Fruit fly (Drosophila melanogaster) whole organism, embryonic: Measurements from ENCODE around the gene dib.
A peak's percentile ranks its signal among the peaks of the same experiment; 100 is the strongest.

Experiments used
- Abd-B ChIP-seq: fragments of 200-800 bp; sonication (Bioruptor generic); optimal IDR thresholded peaks from 2 replicates; lab custom pipeline; 2018; ENCODE audit warnings: missing biosample characterization, mild to moderate bottlenecking, missing genetic modification characterization, moderate library complexity
- BEAF-32 ChIP-seq: fragments of 200-800 bp; sonication (Bioruptor generic); optimal IDR thresholded peaks from 3 replicates; lab custom pipeline; 2017; ENCODE audit warnings: missing biosample characterization, missing genetic modification characterization, mild to moderate bottlenecking, moderate library complexity, missing genetic modification reagents
- CG11085 ChIP-seq: fragments of 200-800 bp; sonication (Bioruptor generic); IDR thresholded peaks from 2 replicates; pipeline ENCODE4 v1.3.6; 2022; ENCODE audit warnings: missing biosample characterization, missing genetic modification characterization
- CG11247 ChIP-seq: fragments of 200-800 bp; sonication (Bioruptor generic); IDR thresholded peaks from 2 replicates; pipeline ENCODE4 v1.3.6; 2022; ENCODE audit warnings: missing biosample characterization, missing genetic modification characterization
- CG12659 ChIP-seq: fragments of 200-800 bp; sonication (Bioruptor generic); optimal IDR thresholded peaks from 3 replicates; lab custom pipeline; 2017; ENCODE audit warnings: mild to moderate bottlenecking, missing biosample characterization, missing genetic modification reagents, missing genetic modification characterization
- CG13624 ChIP-seq: fragments of 200-800 bp; sonication (Bioruptor generic); optimal IDR thresholded peaks from 2 replicates; lab custom pipeline; 2016; ENCODE audit warnings: missing biosample characterization, missing genetic modification characterization
- CG13894 ChIP-seq: fragments of 200-800 bp; sonication (Bioruptor generic); optimal IDR thresholded peaks from 3 replicates; lab custom pipeline; 2018; ENCODE audit warnings: missing biosample characterization, mild to moderate bottlenecking, missing genetic modification characterization, moderate library complexity
- CG14050 ChIP-seq: fragments of 200-800 bp; sonication (Bioruptor generic); IDR thresholded peaks from 3 replicates; pipeline ENCODE4 v1.3.6; 2022; ENCODE audit warnings: missing biosample characterization, missing genetic modification characterization
- CG14965 ChIP-seq: fragments of 200-800 bp; sonication (Bioruptor generic); optimal IDR thresholded peaks from 2 replicates; lab custom pipeline; 2016; ENCODE audit warnings: missing biosample characterization, missing genetic modification characterization, borderline replicate concordance
- CG17829 ChIP-seq: fragments of 200-800 bp; optimal IDR thresholded peaks from 2 replicates; lab custom pipeline; 2019; ENCODE audit warnings: missing biosample characterization, mild to moderate bottlenecking, missing genetic modification characterization, moderate library complexity
- CG2199 ChIP-seq: fragments of 200-800 bp; sonication (Bioruptor generic); IDR thresholded peaks from 3 replicates; pipeline ENCODE4 v1.3.6; 2022; ENCODE audit warnings: missing biosample characterization, missing genetic modification characterization
- CG33213 ChIP-seq: fragments of 200-800 bp; sonication (Bioruptor generic); optimal IDR thresholded peaks from 3 replicates; lab custom pipeline; 2016; ENCODE audit warnings: missing biosample characterization, missing genetic modification characterization
- CG42726 ChIP-seq: fragments of 200-800 bp; sonication (Bioruptor generic); IDR thresholded peaks from 2 replicates; pipeline ENCODE4 v1.3.6; 2022; ENCODE audit warnings: missing biosample characterization, missing genetic modification characterization; ENCODE audit not compliant: partially characterized antibody
- CG6175 ChIP-seq: fragments of 200-800 bp; sonication (Bioruptor generic); IDR thresholded peaks from 3 replicates; pipeline ENCODE4 v1.3.6; 2022; ENCODE audit warnings: missing biosample characterization, missing genetic modification characterization
- CG8089 ChIP-seq: fragments of 200-800 bp; sonication (Bioruptor generic); optimal IDR thresholded peaks from 3 replicates; lab custom pipeline; 2016; ENCODE audit warnings: missing biosample characterization, missing genetic modification characterization
- CG8478 ChIP-seq: fragments of >200 bp; optimal IDR thresholded peaks from 2 replicates; lab custom pipeline; 2018
- CoRest ChIP-seq: fragments of 200-800 bp; sonication (Bioruptor generic); optimal IDR thresholded peaks from 3 replicates; lab custom pipeline; 2018; ENCODE audit warnings: missing biosample characterization, mild to moderate bottlenecking, missing genetic modification characterization, moderate library complexity
- Dfd ChIP-seq, 2 experiments: fragments of >200 bp; optimal IDR thresholded peaks; 2 replicates each; lab custom pipeline; 2017; ENCODE audit warnings: missing biosample characterization in 2 of 2, missing genetic modification characterization in 2 of 2
- Doc3 ChIP-seq: fragments of 200-800 bp; sonication (Bioruptor generic); IDR thresholded peaks from 3 replicates; pipeline ENCODE4 v1.3.6; 2022; ENCODE audit warnings: missing biosample characterization, missing genetic modification characterization; ENCODE audit not compliant: partially characterized antibody
- E2f2 ChIP-seq: fragments of 200-800 bp; sonication (Bioruptor generic); IDR thresholded peaks from 2 replicates; pipeline ENCODE4 v1.3.6; 2022; ENCODE audit warnings: missing biosample characterization, missing genetic modification characterization
- Ets97D ChIP-seq: fragments of 200-800 bp; sonication (Bioruptor generic); optimal IDR thresholded peaks from 3 replicates; lab custom pipeline; 2016; ENCODE audit warnings: missing biosample characterization, missing genetic modification characterization
- Fer2 ChIP-seq: fragments of 200-800 bp; sonication (Bioruptor generic); optimal IDR thresholded peaks from 2 replicates; lab custom pipeline; 2018; ENCODE audit warnings: missing biosample characterization, mild to moderate bottlenecking, missing genetic modification characterization, moderate library complexity
- H2.0 ChIP-seq: fragments of 200-800 bp; sonication (Bioruptor generic); IDR thresholded peaks from 2 replicates; pipeline ENCODE4 v1.3.6; 2022; ENCODE audit warnings: missing biosample characterization, missing genetic modification characterization
- HmgD ChIP-seq: fragments of 200-800 bp; sonication (Bioruptor generic); optimal IDR thresholded peaks from 3 replicates; lab custom pipeline; 2016; ENCODE audit warnings: missing biosample characterization, missing genetic modification characterization
- Hmr ChIP-seq: fragments of 200-800 bp; sonication (Bioruptor generic); optimal IDR thresholded peaks from 3 replicates; lab custom pipeline; 2017; ENCODE audit warnings: mild to moderate bottlenecking, missing biosample characterization, missing genetic modification reagents, missing genetic modification characterization
- Med ChIP-seq: fragments of 200-800 bp; sonication (Bioruptor generic); peaks from one replicate; lab custom pipeline; 2016; ENCODE audit warnings: missing biosample characterization, missing genetic modification characterization, mild to moderate bottlenecking, inconsistent platforms, moderate library complexity
- Myb ChIP-seq: fragments of 200-800 bp; sonication (Bioruptor generic); optimal IDR thresholded peaks from 2 replicates; lab custom pipeline; 2016; ENCODE audit warnings: missing biosample characterization, missing genetic modification characterization
- Oaz ChIP-seq: fragments of 200-800 bp; sonication (Bioruptor generic); IDR thresholded peaks from 2 replicates; pipeline ENCODE4 v1.3.6; 2022; ENCODE audit warnings: missing biosample characterization, missing genetic modification characterization
- Pdp1 ChIP-seq, 2 experiments: fragments of 200-800 bp; sonication (Bioruptor generic); optimal IDR thresholded peaks; 3 replicates each; lab custom pipeline; 2016; ENCODE audit warnings: missing biosample characterization in 2 of 2, missing genetic modification characterization in 2 of 2, mild to moderate bottlenecking in 1 of 2, moderate library complexity in 1 of 2
- Scr ChIP-seq: fragments of 200-800 bp; sonication (Bioruptor generic); IDR thresholded peaks from 2 replicates; pipeline ENCODE4 v1.3.6; 2022; ENCODE audit warnings: missing biosample characterization, missing genetic modification characterization; ENCODE audit not compliant: partially characterized antibody
- YL-1 ChIP-seq: fragments of 200-800 bp; sonication (Bioruptor generic); optimal IDR thresholded peaks from 3 replicates; lab custom pipeline; 2017; ENCODE audit warnings: missing biosample characterization, mild to moderate bottlenecking, missing genetic modification characterization
- abd-A ChIP-seq: fragments of 200-800 bp; sonication (Bioruptor generic); optimal IDR thresholded peaks from 3 replicates; lab custom pipeline; 2019; ENCODE audit warnings: missing biosample characterization, mild to moderate bottlenecking, missing genetic modification characterization, moderate library complexity
- ac ChIP-seq: fragments of 200-800 bp; sonication (Bioruptor generic); optimal IDR thresholded peaks from 3 replicates; lab custom pipeline; 2017; ENCODE audit warnings: missing biosample characterization, mild to moderate bottlenecking, missing genetic modification characterization
- amos ChIP-seq: fragments of 200-800 bp; sonication (Bioruptor generic); IDR thresholded peaks from 2 replicates; pipeline ENCODE4 v1.3.6; 2022; ENCODE audit warnings: missing biosample characterization, missing genetic modification characterization; ENCODE audit not compliant: partially characterized antibody
- aop ChIP-seq: fragments of 200-800 bp; sonication (Bioruptor generic); IDR thresholded peaks from 2 replicates; pipeline ENCODE4 v1.3.6; 2022; ENCODE audit warnings: missing biosample characterization, missing genetic modification characterization
- ato ChIP-seq: fragments of 200-800 bp; sonication (Bioruptor generic); IDR thresholded peaks from 2 replicates; pipeline ENCODE4 v1.3.6; 2022; ENCODE audit warnings: missing biosample characterization, missing genetic modification characterization; ENCODE audit not compliant: partially characterized antibody
- gfzf ChIP-seq: fragments of 200-800 bp; sonication (Bioruptor generic); optimal IDR thresholded peaks from 2 replicates; lab custom pipeline; 2016; ENCODE audit warnings: missing biosample characterization, mild to moderate bottlenecking, missing genetic modification characterization, moderate library complexity
- gt ChIP-seq: fragments of 200-800 bp; sonication (Bioruptor generic); IDR thresholded peaks from 2 replicates; pipeline ENCODE4 v1.3.6; 2022; ENCODE audit warnings: missing biosample characterization, missing genetic modification characterization
- hkb ChIP-seq, 2 experiments: fragments of 200-800 bp in 1 of 2; fragments of >200 bp in 1 of 2; sonication (Bioruptor generic) in 1 of 2; IDR thresholded peaks in 1 of 2; optimal IDR thresholded peaks in 1 of 2; 2 replicates each; pipeline versions ENCODE4 v1.3.6 to Lab custom; 2017 to 2022; ENCODE audit warnings: missing biosample characterization in 1 of 2, missing genetic modification characterization in 1 of 2
- luna ChIP-seq: fragments of 200-800 bp; sonication (Bioruptor generic); optimal IDR thresholded peaks from 2 replicates; lab custom pipeline; 2016; ENCODE audit warnings: missing biosample characterization, missing genetic modification characterization
- nau ChIP-seq: fragments of 200-800 bp; sonication (Bioruptor generic); optimal IDR thresholded peaks from 3 replicates; lab custom pipeline; 2017; ENCODE audit warnings: missing biosample characterization, mild to moderate bottlenecking, missing genetic modification characterization, missing genetic modification reagents
- nerfin-1 ChIP-seq: fragments of 200-800 bp; sonication (Bioruptor generic); optimal IDR thresholded peaks from 3 replicates; lab custom pipeline; 2019; ENCODE audit warnings: missing biosample characterization, mild to moderate bottlenecking, missing genetic modification characterization, moderate library complexity
- pita ChIP-seq: fragments of 200-800 bp; sonication (Bioruptor generic); optimal IDR thresholded peaks from 2 replicates; lab custom pipeline; 2017; ENCODE audit warnings: missing biosample characterization, mild to moderate bottlenecking, missing genetic modification characterization
- pzg ChIP-seq: fragments of 200-800 bp; sonication (Bioruptor generic); optimal IDR thresholded peaks from 3 replicates; lab custom pipeline; 2018; ENCODE audit warnings: missing biosample characterization, mild to moderate bottlenecking, missing genetic modification characterization, moderate library complexity
- rib ChIP-seq: fragments of 200-800 bp; sonication (Bioruptor generic); IDR thresholded peaks from 2 replicates; pipeline ENCODE4 v1.3.6; 2022; ENCODE audit warnings: missing biosample characterization, missing genetic modification characterization
- sd ChIP-seq: fragments of 200-800 bp; sonication (Bioruptor generic); optimal IDR thresholded peaks from 3 replicates; lab custom pipeline; 2018; ENCODE audit warnings: missing biosample characterization, mild to moderate bottlenecking, missing genetic modification characterization, moderate library complexity
- sens ChIP-seq: fragments of 200-800 bp; sonication (Bioruptor generic); peaks from one replicate; lab custom pipeline; 2016; ENCODE audit warnings: missing biosample characterization, missing genetic modification characterization
- slou ChIP-seq: fragments of 200-800 bp; sonication (Bioruptor generic); optimal IDR thresholded peaks from 3 replicates; lab custom pipeline; 2016; ENCODE audit warnings: missing biosample characterization, missing genetic modification characterization
- twi ChIP-seq: fragments of 200-800 bp; optimal IDR thresholded peaks from 2 replicates; lab custom pipeline; 2019; ENCODE audit warnings: missing biosample characterization, mild to moderate bottlenecking, missing genetic modification characterization, moderate library complexity
- zfh1 ChIP-seq: fragments of 200-800 bp; sonication (Bioruptor generic); IDR thresholded peaks from 3 replicates; pipeline ENCODE4 v1.3.6; 2022; ENCODE audit warnings: missing biosample characterization, missing genetic modification characterization

Gene dib

dm6 chr3L:4021260-4021831 is 40.7 kb upstream of the dib start, which contains the start of gene Mul1 (continued):
- TF ChIP-seq CoRest (tag; lab: Kevin White, UChicago) = peak; percentile 11
- peak; percentile 88 for TF ChIP-seq gfzf (GFP tag; lab: Kevin White, UChicago)
- no peak for TF ChIP-seq CG14050
- no peak for TF ChIP-seq Dfd (GFP tag; optimal IDR thresholded peaks at IDR 0.05; lab: Kevin White, UChicago)
- TF ChIP-seq abd-A = no peak
- no peak for TF ChIP-seq ac (GFP tag; lab: Kevin White, UChicago)
- peak; percentile 17 for TF ChIP-seq Hmr (GFP tag; lab: Kevin White, UChicago)
- TF ChIP-seq Oaz (GFP tag; lab: Robert Waterston, UW) = no peak
- TF ChIP-seq CG6175 (GFP tag; lab: Robert Waterston, UW) = no peak
- no peak for TF ChIP-seq CG11247 (GFP tag; lab: Robert Waterston, UW)
- peak; percentile 12 for TF ChIP-seq CG17829
- no peak for TF ChIP-seq H2.0
- peak; percentile 3 for TF ChIP-seq CG8478
- peak; percentile 33 for TF ChIP-seq twi (tag; lab: Kevin White, UChicago)
- TF ChIP-seq nau (GFP tag; lab: Kevin White, UChicago) = no peak
- peak; percentile 53 for TF ChIP-seq sens
- TF ChIP-seq Fer2 = no peak
- peak; percentile 51 for TF ChIP-seq nerfin-1
- TF ChIP-seq Med (GFP tag; lab: Kevin White, UChicago) = peak; percentile 75
- no peak for TF ChIP-seq CG42726 (GFP tag; lab: Robert Waterston, UW)
- TF ChIP-seq gt (GFP tag; lab: Robert Waterston, UW) = no peak
- peak; percentile 38; the same call in 1 of the 2 replicates for TF ChIP-seq amos (GFP tag; lab: Robert Waterston, UW)
- peak; percentile 18 for TF ChIP-seq CG13624 (GFP tag; lab: Kevin White, UChicago)
- no peak for TF ChIP-seq CG2199 (GFP tag; lab: Robert Waterston, UW)
- TF ChIP-seq CG12659 (GFP tag; lab: Kevin White, UChicago) = peak; percentile 46
- TF ChIP-seq hkb (optimal IDR thresholded peaks at IDR 0.05; lab: Kevin White, UChicago) = no peak
- TF ChIP-seq hkb (GFP tag; IDR thresholded peaks at IDR 0.05; lab: Robert Waterston, UW) = 0 out of 2 replicates have a peak, but pooled peaks have one; percentile 8
- TF ChIP-seq E2f2 = peak; percentile 93
- peak; percentile 84 for TF ChIP-seq Myb (GFP tag; lab: Kevin White, UChicago)
- no peak for TF ChIP-seq pita (GFP tag; lab: Kevin White, UChicago)
- peak; percentile 42 for TF ChIP-seq YL-1 (GFP tag; lab: Kevin White, UChicago)
- no peak for TF ChIP-seq rib
- TF ChIP-seq slou (GFP tag; lab: Kevin White, UChicago) = no peak
- TF ChIP-seq Pdp1 (GFP tag; optimal IDR thresholded peaks at IDR 0.05; lab: Kevin White, UChicago) = peak in 1 of 2 experiments; percentile 77
- TF ChIP-seq CG14965 (GFP tag; lab: Kevin White, UChicago) = no peak
- peak; percentile 10 for TF ChIP-seq sd (tag; lab: Kevin White, UChicago)
- no peak for TF ChIP-seq CG8089
- TF ChIP-seq Abd-B (GFP tag; lab: Kevin White, UChicago) = no peak
- TF ChIP-seq CG11085 = no peak
- no peak for TF ChIP-seq HmgD (GFP tag; lab: Kevin White, UChicago)
- TF ChIP-seq BEAF-32 (GFP tag; lab: Kevin White, UChicago) = peak; percentile 36
- TF ChIP-seq Scr (GFP tag; lab: Robert Waterston, UW) = no peak
- no peak for TF ChIP-seq luna (GFP tag; lab: Kevin White, UChicago)
- TF ChIP-seq aop (GFP tag; lab: Robert Waterston, UW) = no peak
- TF ChIP-seq ato (GFP tag; lab: Robert Waterston, UW) = no peak
- no peak for TF ChIP-seq Doc3 (GFP tag; lab: Robert Waterston, UW)
- peak; percentile 43 for TF ChIP-seq Ets97D
- peak; percentile 54 for TF ChIP-seq CG33213
- peak; percentile 92 for TF ChIP-seq pzg (GFP tag; lab: Kevin White, UChicago)
- no peak for TF ChIP-seq zfh1 (GFP tag; lab: Robert Waterston, UW)
- no peak for TF ChIP-seq CG13894 (tag; lab: Kevin White, UChicago)
